Worm (Caenorhabditis elegans) whole organism, early embryonic: ENCODE data around the gene nhr-90.

Experiments
- F13C5.2 ChIP-seq: sonication (generic microtip); optimal IDR thresholded peaks from 2 replicates; lab custom pipeline; 2017; ENCODE audit warnings: mild to moderate bottlenecking, missing genetic modification characterization, inconsistent platforms, missing compliant biosample characterization
- ama-1 ChIP-seq: fragments of 150-350 bp; optimal IDR thresholded peaks from 2 replicates; lab custom pipeline; 2014
- flt-1 ChIP-seq: fragments of 200-800 bp; sonication (Bioruptor generic); IDR thresholded peaks from 2 replicates; pipeline ENCODE4 v1.3.6; 2022; ENCODE audit warnings: missing genetic modification characterization, missing compliant biosample characterization
- hmbx-1 ChIP-seq: sonication (generic microtip); optimal IDR thresholded peaks from 2 replicates; lab custom pipeline; 2016; ENCODE audit warnings: mild to moderate bottlenecking, missing genetic modification characterization, missing compliant biosample characterization
- hnd-1 ChIP-seq: sonication (generic microtip); optimal IDR thresholded peaks from 2 replicates; lab custom pipeline; 2016; ENCODE audit warnings: missing genetic modification characterization, missing compliant biosample characterization

- TF ChIP-seq flt-1 (GFP tag; lab: Robert Waterston, UW) (no peak), hmbx-1 (tag; lab: Kevin White, UChicago) (no peak), hnd-1 (tag; lab: Kevin White, UChicago) (no peak), ama-1 (no peak), F13C5.2 (tag; lab: Kevin White, UChicago) (no peak)
Measured at ce11 chrV:604105-604504, 6.2 kb upstream of the nhr-90 start, which contains the start of gene srlf-37.
